Worm (Caenorhabditis elegans) whole organism, L3 larva: ENCODE measurements around the gene fbxa-127.

Source experiments
- ceh-82 ChIP-seq: fragments of 150-350 bp; optimal IDR thresholded peaks from 2 replicates; lab custom pipeline; 2014; ENCODE audit warnings: missing biosample characterization, missing genetic modification characterization
- ceh-9 ChIP-seq: sonication (generic microtip); optimal IDR thresholded peaks from 2 replicates; lab custom pipeline; 2018; ENCODE audit warnings: missing biosample characterization, missing genetic modification characterization
- elt-1 ChIP-seq: fragments of 150-350 bp; optimal IDR thresholded peaks from 2 replicates; lab custom pipeline; 2014; ENCODE audit warnings: missing biosample characterization, missing genetic modification characterization
- elt-2 ChIP-seq: sonication (generic microtip); optimal IDR thresholded peaks from 2 replicates; lab custom pipeline; 2016; ENCODE audit warnings: missing genetic modification reagents, mild to moderate bottlenecking, missing genetic modification characterization, missing compliant biosample characterization
- fkh-10 ChIP-seq: sonication (generic microtip); optimal IDR thresholded peaks from 2 replicates; lab custom pipeline; 2017; ENCODE audit warnings: missing biosample characterization, missing genetic modification reagents, missing genetic modification characterization
- fos-1 ChIP-seq: fragments of 150-350 bp; optimal IDR thresholded peaks from 2 replicates; lab custom pipeline; 2014; ENCODE audit warnings: missing biosample characterization, missing genetic modification characterization
- hmg-11 ChIP-seq: sonication (generic microtip); optimal IDR thresholded peaks from 2 replicates; lab custom pipeline; 2016; ENCODE audit warnings: missing genetic modification characterization, missing compliant biosample characterization
- nfya-1 ChIP-seq: sonication (generic microtip); optimal IDR thresholded peaks from 2 replicates; lab custom pipeline; 2017; ENCODE audit warnings: missing genetic modification characterization, mild to moderate bottlenecking, missing compliant biosample characterization, antibody characterized with exemption, moderate library complexity; ENCODE audit not compliant: insufficient read depth
- nhr-23 ChIP-seq: fragments of 150-350 bp; optimal IDR thresholded peaks from 2 replicates; lab custom pipeline; 2014; ENCODE audit warnings: missing biosample characterization, missing genetic modification reagents, missing genetic modification characterization
- nhr-25 ChIP-seq: sonication (generic microtip); optimal IDR thresholded peaks from 2 replicates; lab custom pipeline; 2017; ENCODE audit warnings: missing biosample characterization, missing genetic modification characterization
- nhr-43 ChIP-seq: sonication (generic microtip); optimal IDR thresholded peaks from 2 replicates; lab custom pipeline; 2016; ENCODE audit warnings: mild to moderate bottlenecking, missing genetic modification characterization, missing compliant biosample characterization; ENCODE audit not compliant: poor library complexity, severe bottlenecking
- nhr-77 ChIP-seq: fragments of 150-350 bp; optimal IDR thresholded peaks from 2 replicates; lab custom pipeline; 2014; ENCODE audit warnings: missing biosample characterization, missing genetic modification characterization
- pqm-1 ChIP-seq: fragments of 150-350 bp; optimal IDR thresholded peaks from 2 replicates; lab custom pipeline; 2017; ENCODE audit warnings: missing biosample characterization, missing genetic modification characterization, inconsistent platforms
- snpc-4 ChIP-seq: fragments of 150-350 bp; optimal IDR thresholded peaks from 2 replicates; lab custom pipeline; 2014; ENCODE audit warnings: missing biosample characterization, missing genetic modification characterization
- ztf-4 ChIP-seq: fragments of 150-350 bp; optimal IDR thresholded peaks from 2 replicates; lab custom pipeline; 2014; ENCODE audit warnings: missing biosample characterization, missing genetic modification characterization

fbxa-127 gene

DNA sequence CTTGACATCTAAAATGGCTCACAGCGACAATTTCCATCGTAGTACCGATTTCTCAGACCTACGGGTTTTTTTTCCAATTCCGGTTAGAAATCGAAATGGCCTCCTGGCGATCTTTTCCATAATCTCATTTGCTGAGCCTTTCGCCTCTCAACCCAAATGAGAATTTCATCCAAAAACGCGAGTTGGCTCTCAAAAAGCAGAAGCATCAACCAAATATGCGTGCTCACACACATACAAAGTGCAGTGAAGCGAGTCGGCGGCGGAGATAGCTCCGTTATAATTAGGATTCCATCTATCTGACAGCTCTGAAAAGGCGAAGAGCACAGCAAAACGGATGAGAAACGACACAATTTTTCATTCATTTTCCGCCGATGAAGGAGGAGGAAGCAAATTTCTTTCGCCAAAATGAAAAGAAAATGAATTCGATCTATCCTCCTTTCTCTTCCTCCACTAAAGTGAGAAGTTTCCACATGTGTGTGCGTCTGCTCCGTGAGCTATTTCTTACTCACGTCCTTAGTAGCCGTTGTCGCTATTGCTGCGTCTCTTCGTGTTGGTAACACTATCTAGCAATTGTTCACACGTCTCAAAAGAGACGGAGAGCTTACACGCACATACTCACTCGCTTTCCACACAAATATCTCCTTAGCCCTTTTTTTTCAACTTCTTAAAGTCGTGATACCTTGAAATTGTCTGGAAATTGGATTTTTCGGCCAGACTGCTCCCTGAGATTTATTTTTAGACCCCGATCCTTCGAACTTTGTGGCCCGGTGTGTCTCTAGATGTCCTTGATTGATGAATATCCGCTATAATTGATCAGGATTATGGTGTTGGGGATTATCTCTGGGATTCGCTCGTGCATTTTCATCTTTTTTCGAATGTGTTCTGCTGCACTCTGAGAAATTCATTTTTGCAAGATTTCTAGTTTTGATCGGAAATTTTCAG is 23.8 kb downstream of the fbxa-127 start:
- peak; percentile 35 for TF ChIP-seq hmg-11 (tag; lab: Kevin White, UChicago)
- TF ChIP-seq fkh-10, result peak; percentile 27
- no peak for TF ChIP-seq snpc-4
- TF ChIP-seq nfya-1 (tag; lab: Kevin White, UChicago), result peak; percentile 21

DNA sequence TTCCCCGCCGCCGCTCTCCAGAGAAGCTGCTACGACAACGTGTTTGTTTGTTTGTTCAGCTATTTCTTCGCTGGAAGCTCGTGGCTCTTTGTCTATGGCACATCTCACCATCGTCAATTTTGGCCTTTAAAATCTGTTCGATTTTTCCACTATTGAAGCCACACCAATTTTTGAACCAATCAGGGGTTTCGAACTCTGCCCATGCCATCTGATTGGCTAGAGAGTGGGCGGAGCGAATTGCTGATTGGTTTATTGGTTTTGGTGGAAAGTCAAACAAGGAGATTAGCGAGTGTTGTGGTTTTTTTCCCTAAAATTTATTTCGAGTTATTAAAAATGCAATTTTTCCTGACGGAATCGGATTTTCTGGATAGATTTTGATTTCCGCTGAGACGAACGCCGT is 27.6 kb downstream of the fbxa-127 start:
- peak; percentile 75 for TF ChIP-seq nfya-1 (tag; lab: Kevin White, UChicago)
- TF ChIP-seq ztf-4 (tag; lab: Kevin White, UChicago), result no peak

DNA sequence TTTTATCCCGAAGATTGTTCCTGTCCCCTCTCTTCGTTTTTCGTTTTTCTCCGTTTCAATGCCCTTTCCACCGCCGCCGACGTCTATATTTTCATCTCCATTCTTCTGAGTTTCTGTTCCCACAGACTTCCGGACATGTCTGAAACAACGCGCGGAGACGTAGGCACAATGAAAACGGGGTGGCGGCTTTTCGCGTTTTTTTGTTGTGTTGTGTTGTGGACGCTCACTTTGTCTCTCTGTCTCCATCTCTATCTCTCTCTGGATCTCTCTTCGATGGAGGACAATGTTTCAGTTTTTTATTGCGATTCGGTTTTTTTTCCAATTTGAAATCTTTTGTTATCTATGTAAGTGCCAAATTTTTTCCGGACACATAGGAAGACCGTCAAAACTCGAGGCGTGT is 31.4 kb downstream of the fbxa-127 start:
- TF ChIP-seq nhr-23 (tag; lab: Kevin White, UChicago) (no peak), fos-1 (tag; lab: Kevin White, UChicago) (no peak), elt-2 (tag; lab: Kevin White, UChicago) (no peak), nhr-77 (tag; lab: Kevin White, UChicago) (no peak)
- TF ChIP-seq, all 47 proteins: peak for 0

- no peak for TF ChIP-seq hmg-11 (tag; lab: Kevin White, UChicago)
- TF ChIP-seq nhr-25, result peak; percentile 34
Observed at ce11 chrV:16774428-16774827, 45.9 kb downstream of the fbxa-127 start.

ce11 chrV:16778540-16779280 is 50.2 kb downstream of the fbxa-127 start:
- TF ChIP-seq elt-1 (tag; lab: Kevin White, UChicago), result peak; percentile 47
- no peak for TF ChIP-seq ceh-82 (tag; lab: Kevin White, UChicago)
- TF ChIP-seq pqm-1 (tag; lab: Kevin White, UChicago), result no peak
- TF ChIP-seq fkh-10, result no peak
- TF ChIP-seq nhr-25, result peak; percentile 33
- no peak for TF ChIP-seq ceh-9
- peak; percentile 14 for TF ChIP-seq nhr-43

DNA sequence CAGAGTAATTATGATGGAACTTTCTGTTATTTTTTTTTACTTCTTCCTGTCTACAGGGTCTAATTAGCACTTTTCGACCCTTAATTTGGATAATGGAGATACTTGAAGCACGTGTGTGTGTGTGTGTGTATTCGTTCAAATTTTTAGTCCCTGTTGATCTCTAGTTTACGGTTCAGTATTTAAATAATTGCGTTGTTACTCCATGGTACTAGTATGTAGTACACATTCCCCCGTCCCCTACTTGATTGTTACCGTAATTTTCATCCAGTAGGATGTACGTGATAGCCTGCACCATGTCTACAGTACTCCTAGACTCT is 50.7 kb downstream of the fbxa-127 start:
- no peak for TF ChIP-seq pqm-1 (tag; lab: Kevin White, UChicago)
